Worm (Caenorhabditis elegans) whole organism, L3 larva: ENCODE data around the gene C16D9.6.

Experiments used
- R02D3.7 ChIP-seq: fragments of 150-350 bp; optimal IDR thresholded peaks from 2 replicates; lab custom pipeline; 2014; ENCODE audit warnings: missing biosample characterization, missing genetic modification characterization
- ZK546.5 ChIP-seq: sonication (generic microtip); optimal IDR thresholded peaks from 2 replicates; lab custom pipeline; 2017; ENCODE audit warnings: missing biosample characterization, missing genetic modification characterization
- aly-2 ChIP-seq: fragments of 150-350 bp; optimal IDR thresholded peaks from 2 replicates; lab custom pipeline; 2014; ENCODE audit warnings: missing biosample characterization, missing genetic modification characterization
- ama-1 ChIP-seq: fragments of 150-350 bp; optimal IDR thresholded peaks from 2 replicates; lab custom pipeline; 2018
- ceh-16 ChIP-seq: sonication (generic microtip); optimal IDR thresholded peaks from 2 replicates; lab custom pipeline; 2017; ENCODE audit warnings: missing biosample characterization, missing genetic modification characterization
- ceh-28 ChIP-seq: fragments of 150-350 bp; optimal IDR thresholded peaks from 2 replicates; lab custom pipeline; 2014; ENCODE audit warnings: missing biosample characterization, missing genetic modification reagents, missing genetic modification characterization
- ceh-82 ChIP-seq: fragments of 150-350 bp; optimal IDR thresholded peaks from 2 replicates; lab custom pipeline; 2014; ENCODE audit warnings: missing biosample characterization, missing genetic modification characterization
- ceh-9 ChIP-seq: sonication (generic microtip); optimal IDR thresholded peaks from 2 replicates; lab custom pipeline; 2018; ENCODE audit warnings: missing biosample characterization, missing genetic modification characterization
- daf-12 ChIP-seq: fragments of 150-350 bp; optimal IDR thresholded peaks from 2 replicates; lab custom pipeline; 2014; ENCODE audit warnings: missing biosample characterization, missing genetic modification reagents, missing genetic modification characterization
- egl-27 ChIP-seq: sonication (generic microtip); optimal IDR thresholded peaks from 4 replicates; lab custom pipeline; 2017; ENCODE audit warnings: missing biosample characterization, missing genetic modification reagents, missing genetic modification characterization
- egl-5 ChIP-seq: fragments of 150-350 bp; optimal IDR thresholded peaks from 2 replicates; lab custom pipeline; 2017; ENCODE audit warnings: missing biosample characterization, missing genetic modification reagents, missing genetic modification characterization, inconsistent platforms
- elt-1 ChIP-seq: fragments of 150-350 bp; optimal IDR thresholded peaks from 2 replicates; lab custom pipeline; 2014; ENCODE audit warnings: missing biosample characterization, missing genetic modification characterization
- elt-2 ChIP-seq: sonication (generic microtip); optimal IDR thresholded peaks from 2 replicates; lab custom pipeline; 2016; ENCODE audit warnings: missing genetic modification reagents, mild to moderate bottlenecking, missing genetic modification characterization, missing compliant biosample characterization
- elt-3 ChIP-seq, 3 experiments: fragments of 150-350 bp in 1 of 3; sonication (generic microtip) in 2 of 3; optimal IDR thresholded peaks; 2 replicates in 2 of 3; 4 replicates in 1 of 3; lab custom pipeline; 2014 to 2017; ENCODE audit warnings: missing biosample characterization in 3 of 3, missing genetic modification characterization in 3 of 3
- eor-1 ChIP-seq, 2 experiments: fragments of 150-350 bp; optimal IDR thresholded peaks; 2 replicates each; lab custom pipeline; 2014 to 2018; ENCODE audit warnings: missing biosample characterization in 2 of 2, missing genetic modification characterization in 2 of 2
- fkh-10 ChIP-seq: sonication (generic microtip); optimal IDR thresholded peaks from 2 replicates; lab custom pipeline; 2017; ENCODE audit warnings: missing biosample characterization, missing genetic modification reagents, missing genetic modification characterization
- fkh-2 ChIP-seq: fragments of 150-350 bp; optimal IDR thresholded peaks from 2 replicates; lab custom pipeline; 2014; ENCODE audit warnings: missing biosample characterization, missing genetic modification reagents, missing genetic modification characterization
- fos-1 ChIP-seq: fragments of 150-350 bp; optimal IDR thresholded peaks from 2 replicates; lab custom pipeline; 2014; ENCODE audit warnings: missing biosample characterization, missing genetic modification characterization
- hmg-11 ChIP-seq: sonication (generic microtip); optimal IDR thresholded peaks from 2 replicates; lab custom pipeline; 2016; ENCODE audit warnings: missing genetic modification characterization, missing compliant biosample characterization
- jun-1 ChIP-seq: fragments of 150-350 bp; optimal IDR thresholded peaks from 2 replicates; lab custom pipeline; 2014; ENCODE audit warnings: missing biosample characterization, missing genetic modification reagents, missing genetic modification characterization
- lin-15B ChIP-seq: fragments of 150-350 bp; optimal IDR thresholded peaks from 2 replicates; lab custom pipeline; 2014; ENCODE audit warnings: missing biosample characterization, missing genetic modification characterization
- lin-39 ChIP-seq: fragments of 150-350 bp; optimal IDR thresholded peaks from 2 replicates; lab custom pipeline; 2018; ENCODE audit warnings: missing biosample characterization, missing genetic modification reagents, missing genetic modification characterization
- lsy-12 ChIP-seq: sonication (generic microtip); optimal IDR thresholded peaks from 2 replicates; lab custom pipeline; 2016; ENCODE audit warnings: mild to moderate bottlenecking, missing genetic modification characterization, missing compliant biosample characterization
- mdl-1 ChIP-seq: fragments of 150-350 bp; optimal IDR thresholded peaks from 2 replicates; lab custom pipeline; 2014; ENCODE audit warnings: missing biosample characterization, missing genetic modification characterization
- mml-1 ChIP-seq: fragments of 150-350 bp; sonication (generic microtip); optimal IDR thresholded peaks from 3 replicates; lab custom pipeline; 2014; ENCODE audit warnings: missing biosample characterization, missing genetic modification characterization
- nfya-1 ChIP-seq: sonication (generic microtip); optimal IDR thresholded peaks from 2 replicates; lab custom pipeline; 2017; ENCODE audit warnings: missing genetic modification characterization, mild to moderate bottlenecking, missing compliant biosample characterization, antibody characterized with exemption, moderate library complexity; ENCODE audit not compliant: insufficient read depth
- nhr-11 ChIP-seq: fragments of 150-350 bp; optimal IDR thresholded peaks from 2 replicates; lab custom pipeline; 2014; ENCODE audit warnings: missing biosample characterization, missing genetic modification characterization
- nhr-12 ChIP-seq: fragments of 150-350 bp; optimal IDR thresholded peaks from 2 replicates; lab custom pipeline; 2014; ENCODE audit warnings: missing biosample characterization, missing genetic modification characterization
- nhr-23 ChIP-seq: fragments of 150-350 bp; optimal IDR thresholded peaks from 2 replicates; lab custom pipeline; 2014; ENCODE audit warnings: missing biosample characterization, missing genetic modification reagents, missing genetic modification characterization
- nhr-237 ChIP-seq: fragments of 150-350 bp; optimal IDR thresholded peaks from 2 replicates; lab custom pipeline; 2014; ENCODE audit warnings: missing biosample characterization, missing genetic modification characterization
- nhr-25 ChIP-seq: sonication (generic microtip); optimal IDR thresholded peaks from 2 replicates; lab custom pipeline; 2017; ENCODE audit warnings: missing biosample characterization, missing genetic modification characterization
- nhr-28 ChIP-seq: fragments of 150-350 bp; optimal IDR thresholded peaks from 2 replicates; lab custom pipeline; 2014; ENCODE audit warnings: missing biosample characterization, missing genetic modification characterization
- nhr-43 ChIP-seq: sonication (generic microtip); optimal IDR thresholded peaks from 2 replicates; lab custom pipeline; 2016; ENCODE audit warnings: mild to moderate bottlenecking, missing genetic modification characterization, missing compliant biosample characterization; ENCODE audit not compliant: poor library complexity, severe bottlenecking
- nhr-67 ChIP-seq: fragments of 150-350 bp; optimal IDR thresholded peaks from 2 replicates; lab custom pipeline; 2014; ENCODE audit warnings: missing biosample characterization, missing genetic modification characterization
- nhr-76 ChIP-seq: fragments of 150-350 bp; sonication (generic microtip); optimal IDR thresholded peaks from 5 replicates; lab custom pipeline; 2014; ENCODE audit warnings: missing biosample characterization, missing genetic modification characterization
- nhr-77 ChIP-seq: fragments of 150-350 bp; optimal IDR thresholded peaks from 2 replicates; lab custom pipeline; 2014; ENCODE audit warnings: missing biosample characterization, missing genetic modification characterization
- pha-4 ChIP-seq: fragments of 150-350 bp; optimal IDR thresholded peaks from 2 replicates; lab custom pipeline; 2014; ENCODE audit warnings: missing biosample characterization, missing genetic modification reagents, missing genetic modification characterization
- pqm-1 ChIP-seq: fragments of 150-350 bp; optimal IDR thresholded peaks from 2 replicates; lab custom pipeline; 2017; ENCODE audit warnings: missing biosample characterization, missing genetic modification characterization, inconsistent platforms
- sea-2 ChIP-seq: fragments of 150-350 bp; sonication (generic microtip); optimal IDR thresholded peaks from 4 replicates; lab custom pipeline; 2014; ENCODE audit warnings: missing biosample characterization, missing genetic modification reagents, missing genetic modification characterization
- skn-1 ChIP-seq: fragments of 150-350 bp; optimal IDR thresholded peaks from 2 replicates; lab custom pipeline; 2014; ENCODE audit warnings: missing biosample characterization, missing genetic modification characterization
- snpc-4 ChIP-seq: fragments of 150-350 bp; optimal IDR thresholded peaks from 2 replicates; lab custom pipeline; 2014; ENCODE audit warnings: missing biosample characterization, missing genetic modification characterization
- tbx-2 ChIP-seq: sonication (generic microtip); optimal IDR thresholded peaks from 2 replicates; lab custom pipeline; 2016; ENCODE audit warnings: mild to moderate bottlenecking, missing genetic modification characterization, missing compliant biosample characterization
- unc-39 ChIP-seq: sonication (generic microtip); optimal IDR thresholded peaks from 4 replicates; lab custom pipeline; 2017; ENCODE audit warnings: missing biosample characterization, missing genetic modification characterization
- unc-62 ChIP-seq: fragments of 150-350 bp; sonication (generic microtip); optimal IDR thresholded peaks from 4 replicates; lab custom pipeline; 2014; ENCODE audit warnings: missing biosample characterization, missing genetic modification reagents, missing genetic modification characterization
- zag-1 ChIP-seq: fragments of 150-350 bp; optimal IDR thresholded peaks from 2 replicates; lab custom pipeline; 2014; ENCODE audit warnings: missing biosample characterization, missing genetic modification characterization
- ztf-11 ChIP-seq: fragments of 150-350 bp; optimal IDR thresholded peaks from 2 replicates; lab custom pipeline; 2014; ENCODE audit warnings: missing biosample characterization, missing genetic modification characterization
- ztf-4 ChIP-seq: fragments of 150-350 bp; optimal IDR thresholded peaks from 2 replicates; lab custom pipeline; 2014; ENCODE audit warnings: missing biosample characterization, missing genetic modification characterization

Gene C16D9.6

DNA sequence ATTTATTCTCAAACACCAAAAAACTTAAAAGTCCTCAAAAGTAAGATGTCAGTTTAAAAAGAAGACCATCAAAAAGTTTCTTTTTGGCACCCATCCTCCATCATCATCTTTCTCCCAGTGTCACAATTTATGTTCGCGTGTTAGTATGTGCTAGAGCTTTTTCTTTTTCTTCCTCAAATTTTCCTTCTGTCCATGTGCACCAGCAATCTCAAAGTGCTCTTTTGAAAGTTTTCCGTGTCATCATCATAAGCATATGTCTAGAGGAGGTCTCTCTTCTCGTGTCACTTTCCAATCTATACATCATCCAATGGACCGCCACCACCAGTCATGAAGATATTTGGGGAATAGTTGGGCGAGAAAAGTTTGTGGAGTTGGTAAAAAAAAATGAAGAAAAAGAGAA is 967 bp upstream of the C16D9.6 start:
- TF ChIP-seq hmg-11 (tag; lab: Kevin White, UChicago), result no peak
- no peak for TF ChIP-seq ceh-9 (tag; lab: Kevin White, UChicago)
- TF ChIP-seq nfya-1 (tag; lab: Kevin White, UChicago), result no peak
- no peak for TF ChIP-seq fkh-2
- no peak for TF ChIP-seq eor-1 (tag; optimal IDR thresholded peaks at IDR 0.05; lab: Kevin White, UChicago)
- no peak for TF ChIP-seq elt-3 (tag; optimal IDR thresholded peaks at IDR 0.05; lab: Kevin White, UChicago)
- TF ChIP-seq pha-4 (tag; lab: Kevin White, UChicago), result no peak
- no peak for TF ChIP-seq mml-1 (tag; lab: Kevin White, UChicago)
- TF ChIP-seq fkh-10 (GFP tag; lab: Kevin White, UChicago), result no peak
- TF ChIP-seq nhr-43 (tag; lab: Kevin White, UChicago), result no peak
- TF ChIP-seq snpc-4 (tag; lab: Kevin White, UChicago), result no peak

DNA sequence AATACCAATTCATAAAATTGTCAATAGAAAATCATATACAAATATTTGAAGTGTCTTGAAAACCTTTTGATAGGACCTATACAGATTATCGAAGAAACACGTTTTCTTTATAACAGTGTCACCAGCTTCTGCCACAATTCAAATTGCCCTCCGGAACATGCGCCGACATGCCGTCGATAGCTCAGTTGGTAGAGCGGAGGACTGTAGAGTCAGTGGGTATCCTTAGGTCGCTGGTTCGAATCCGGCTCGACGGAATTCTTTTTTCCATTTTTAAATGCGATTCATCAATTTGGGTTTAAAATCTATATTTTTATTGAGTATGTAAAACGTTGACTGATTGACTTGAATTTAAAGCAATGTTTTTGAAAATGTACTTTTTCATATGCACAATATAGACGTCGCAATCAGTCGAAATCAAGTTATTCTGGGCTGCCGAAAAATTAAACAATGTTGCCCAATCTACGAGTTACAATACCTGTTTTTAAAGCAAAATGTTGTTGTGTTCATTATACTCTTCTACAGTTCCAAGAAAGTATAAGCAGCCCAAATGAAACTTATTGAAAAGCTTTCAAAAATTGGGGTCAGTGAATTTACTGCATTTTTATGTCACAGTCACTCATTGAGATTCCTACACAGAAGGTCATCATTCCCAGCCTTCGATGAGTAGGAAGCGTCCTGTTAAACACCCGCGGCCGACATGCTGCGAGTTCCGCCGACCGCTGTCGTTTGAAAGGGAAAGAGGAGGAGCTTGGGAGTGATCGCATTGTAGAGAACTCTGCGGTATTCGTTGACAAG is 2.6 kb downstream of the C16D9.6 start:
- TF ChIP-seq sea-2 (GFP tag; lab: Kevin White, UChicago) (no peak), ceh-28 (peak; percentile 69), pqm-1 (tag; lab: Kevin White, UChicago) (peak; percentile 82), skn-1 (tag; lab: Kevin White, UChicago) (no peak), unc-62 (GFP tag; lab: Kevin White, UChicago) (peak; percentile 10), fkh-2 (no peak), nhr-12 (tag; lab: Kevin White, UChicago) (no peak), nhr-28 (tag; lab: Kevin White, UChicago) (no peak), ama-1 (lab: Kevin White, UChicago) (peak; percentile 95), nhr-11 (tag; lab: Kevin White, UChicago) (no peak), jun-1 (tag; lab: Kevin White, UChicago) (peak; percentile 25), lsy-12 (tag; lab: Kevin White, UChicago) (peak; percentile 53), elt-3 (tag; optimal IDR thresholded peaks at IDR 0.05; lab: Kevin White, UChicago) (peak in 1 of 3 experiments; percentile 68), elt-2 (peak; percentile 66), nfya-1 (tag; lab: Kevin White, UChicago) (peak; percentile 69), fos-1 (tag; lab: Kevin White, UChicago) (peak; percentile 48), eor-1 (tag; optimal IDR thresholded peaks at IDR 0.05; lab: Kevin White, UChicago) (no peak), lin-15B (tag; lab: Kevin White, UChicago) (peak; percentile 53), nhr-67 (tag; lab: Kevin White, UChicago) (no peak), hmg-11 (tag; lab: Kevin White, UChicago) (no peak), zag-1 (tag; lab: Kevin White, UChicago) (no peak), tbx-2 (tag; lab: Kevin White, UChicago) (peak; percentile 14), daf-12 (tag; lab: Kevin White, UChicago) (no peak), ceh-9 (tag; lab: Kevin White, UChicago) (no peak), lin-39 (tag; lab: Kevin White, UChicago) (no peak), ztf-11 (tag; lab: Kevin White, UChicago) (no peak), nhr-77 (tag; lab: Kevin White, UChicago) (peak; percentile 78), nhr-76 (no peak), egl-27 (tag; lab: Kevin White, UChicago) (peak; percentile 11), unc-39 (tag; lab: Kevin White, UChicago) (no peak), ceh-82 (tag; lab: Kevin White, UChicago) (peak; percentile 17), fkh-10 (GFP tag; lab: Kevin White, UChicago) (no peak), nhr-23 (peak; percentile 85), ZK546.5 (tag; lab: Kevin White, UChicago) (no peak), nhr-237 (tag; lab: Kevin White, UChicago) (no peak), ceh-16 (no peak), mml-1 (tag; lab: Kevin White, UChicago) (no peak), elt-1 (tag; lab: Kevin White, UChicago) (no peak), pha-4 (tag; lab: Kevin White, UChicago) (peak; percentile 20), egl-5 (tag; lab: Kevin White, UChicago) (no peak), snpc-4 (tag; lab: Kevin White, UChicago) (peak; percentile 99), ztf-4 (tag; lab: Kevin White, UChicago) (peak; percentile 20), mdl-1 (tag; lab: Kevin White, UChicago) (no peak), aly-2 (no peak), R02D3.7 (tag; lab: Kevin White, UChicago) (peak; percentile 57), nhr-25 (tag; lab: Kevin White, UChicago) (peak; percentile 62), nhr-43 (tag; lab: Kevin White, UChicago) (peak; percentile 88)
